Worm (Caenorhabditis elegans) whole organism, L1 larva: ENCODE data around the gene spe-19.

Experiments used
- C34B4.2 ChIP-seq: sonication (generic microtip); optimal IDR thresholded peaks from 2 replicates; lab custom pipeline; 2017; ENCODE audit warnings: mild to moderate bottlenecking, missing genetic modification characterization, missing compliant biosample characterization
- F16B12.6 ChIP-seq: fragments of 150-350 bp; optimal IDR thresholded peaks from 2 replicates; lab custom pipeline; 2014; ENCODE audit warnings: missing biosample characterization, missing genetic modification characterization
- Y116A8C.19 ChIP-seq: sonication (generic microtip); optimal IDR thresholded peaks from 2 replicates; lab custom pipeline; 2016; ENCODE audit warnings: missing compliant biosample characterization, missing genetic modification characterization, borderline replicate concordance
- aha-1 ChIP-seq: fragments of 150-350 bp; optimal IDR thresholded peaks from 2 replicates; lab custom pipeline; 2014; ENCODE audit warnings: missing biosample characterization, missing genetic modification characterization
- alr-1 ChIP-seq: fragments of 200-800 bp; sonication (Bioruptor generic); optimal IDR thresholded peaks from 2 replicates; lab custom pipeline; 2018; ENCODE audit warnings: borderline replicate concordance, mild to moderate bottlenecking, missing genetic modification characterization, missing compliant biosample characterization
- ama-1 ChIP-seq: fragments of 150-350 bp; optimal IDR thresholded peaks from 2 replicates; lab custom pipeline; 2014
- blmp-1 ChIP-seq: fragments of 150-350 bp; optimal IDR thresholded peaks from 2 replicates; lab custom pipeline; 2014; ENCODE audit warnings: missing biosample characterization, missing genetic modification characterization
- ceh-8 ChIP-seq: fragments of 200-800 bp; sonication (Bioruptor generic); optimal IDR thresholded peaks from 2 replicates; lab custom pipeline; 2018; ENCODE audit warnings: mild to moderate bottlenecking, missing genetic modification characterization, moderate library complexity, missing compliant biosample characterization
- ceh-88 ChIP-seq: fragments of 200-800 bp; sonication (Bioruptor generic); IDR thresholded peaks from 2 replicates; pipeline ENCODE4 v1.3.6; 2022; ENCODE audit warnings: missing genetic modification characterization, missing compliant biosample characterization
- dpl-1 ChIP-seq, 3 experiments: fragments of 150-350 bp in 2 of 3; sonication (generic microtip) in 1 of 3; optimal IDR thresholded peaks; 2 replicates each; lab custom pipeline; 2014 to 2017; ENCODE audit warnings: missing biosample characterization in 3 of 3, missing genetic modification characterization in 3 of 3, missing genetic modification reagents in 3 of 3
- dsc-1 ChIP-seq: sonication (generic microtip); optimal IDR thresholded peaks from 2 replicates; lab custom pipeline; 2016; ENCODE audit warnings: mild to moderate bottlenecking, missing genetic modification characterization, missing compliant biosample characterization
- efl-1 ChIP-seq, 4 experiments: fragments of 150-350 bp; optimal IDR thresholded peaks in 3 of 4; peaks in 1 of 4; 1 replicate in 1 of 4; 2 replicates in 3 of 4; lab custom pipeline; 2014; ENCODE audit warnings: missing biosample characterization in 2 of 4, missing genetic modification characterization in 2 of 4, missing genetic modification reagents in 2 of 4
- egl-13 ChIP-seq: sonication (generic microtip); optimal IDR thresholded peaks from 2 replicates; lab custom pipeline; 2016; ENCODE audit warnings: missing genotype, missing genetic modification reagents, missing genetic modification characterization, missing compliant biosample characterization
- egl-27 ChIP-seq, 2 experiments: fragments of 150-350 bp in 1 of 2; sonication (generic microtip); optimal IDR thresholded peaks; 3 replicates each; lab custom pipeline; 2017 to 2018; ENCODE audit warnings: missing biosample characterization in 2 of 2, missing genetic modification characterization in 2 of 2, missing genetic modification reagents in 2 of 2
- elt-2 ChIP-seq: sonication (generic microtip); optimal IDR thresholded peaks from 2 replicates; lab custom pipeline; 2016; ENCODE audit warnings: missing genetic modification characterization, mild to moderate bottlenecking, inconsistent platforms, missing compliant biosample characterization, missing genetic modification reagents
- fkh-10 ChIP-seq: sonication (generic microtip); optimal IDR thresholded peaks from 2 replicates; lab custom pipeline; 2017; ENCODE audit warnings: missing biosample characterization, missing genetic modification reagents, missing genetic modification characterization
- grh-1 ChIP-seq: fragments of 200-800 bp; sonication (Bioruptor generic); IDR thresholded peaks from 2 replicates; pipeline ENCODE4 v1.3.6; 2022; ENCODE audit warnings: missing genetic modification reagents, missing genetic modification characterization, missing compliant biosample characterization
- hlh-17 ChIP-seq: fragments of 200-800 bp; sonication (Bioruptor generic); optimal IDR thresholded peaks from 2 replicates; lab custom pipeline; 2018; ENCODE audit warnings: missing genetic modification characterization, mild to moderate bottlenecking, missing compliant biosample characterization, moderate library complexity, borderline replicate concordance
- lin-14 ChIP-seq: fragments of 200-800 bp; sonication (Bioruptor generic); optimal IDR thresholded peaks from 2 replicates; lab custom pipeline; 2018; ENCODE audit warnings: mild to moderate bottlenecking, missing genetic modification characterization, moderate library complexity, missing compliant biosample characterization
- lin-35 ChIP-seq, 2 experiments: fragments of 150-350 bp; optimal IDR thresholded peaks; 2 replicates each; lab custom pipeline; 2014; ENCODE audit warnings: missing biosample characterization in 2 of 2, missing genetic modification characterization in 2 of 2, missing genetic modification reagents in 2 of 2
- lsy-2 ChIP-seq, 2 experiments: fragments of 150-350 bp; optimal IDR thresholded peaks; 2 replicates each; lab custom pipeline; 2014; ENCODE audit warnings: missing biosample characterization in 2 of 2, missing genetic modification characterization in 2 of 2
- mab-9 ChIP-seq: fragments of 200-800 bp; sonication (Bioruptor generic); IDR thresholded peaks from 2 replicates; pipeline ENCODE4 v1.3.6; 2022; ENCODE audit warnings: missing genetic modification reagents, missing genetic modification characterization, missing compliant biosample characterization
- mdl-1 ChIP-seq, 2 experiments: fragments of 150-350 bp; optimal IDR thresholded peaks; 2 replicates each; lab custom pipeline; 2014 to 2017; ENCODE audit warnings: missing biosample characterization in 2 of 2, missing genetic modification characterization in 2 of 2, inconsistent platforms in 1 of 2
- nhr-11 ChIP-seq: fragments of 150-350 bp; optimal IDR thresholded peaks from 2 replicates; lab custom pipeline; 2014; ENCODE audit warnings: missing biosample characterization, missing genetic modification characterization
- nhr-19 ChIP-seq: fragments of 200-800 bp; sonication (Bioruptor generic); conservative IDR thresholded peaks from 2 replicates; pipeline ENCODE4 v1.3.6; 2022; ENCODE audit warnings: missing genetic modification characterization, missing compliant biosample characterization
- nhr-71 ChIP-seq: sonication (generic microtip); optimal IDR thresholded peaks from 2 replicates; lab custom pipeline; 2016; ENCODE audit warnings: mild to moderate bottlenecking, missing genetic modification characterization, moderate library complexity, missing compliant biosample characterization
- nhr-76 ChIP-seq: sonication (generic microtip); optimal IDR thresholded peaks from 2 replicates; lab custom pipeline; 2017; ENCODE audit warnings: missing biosample characterization, missing genetic modification characterization
- nhr-77 ChIP-seq: fragments of 150-350 bp; optimal IDR thresholded peaks from 2 replicates; lab custom pipeline; 2014; ENCODE audit warnings: missing biosample characterization, missing genetic modification characterization
- nhr-85 ChIP-seq: sonication (generic microtip); peaks from one replicate; lab custom pipeline; 2016; ENCODE audit warnings: missing genetic modification characterization, inconsistent platforms, missing compliant biosample characterization
- nhr-90 ChIP-seq: sonication (generic microtip); optimal IDR thresholded peaks from 2 replicates; lab custom pipeline; 2016; ENCODE audit warnings: mild to moderate bottlenecking, missing genetic modification characterization, missing compliant biosample characterization; ENCODE audit not compliant: poor library complexity
- pag-3 ChIP-seq: sonication (generic microtip); optimal IDR thresholded peaks from 2 replicates; lab custom pipeline; 2017; ENCODE audit warnings: missing genetic modification characterization, mild to moderate bottlenecking, missing compliant biosample characterization, antibody characterized with exemption, borderline replicate concordance; ENCODE audit not compliant: insufficient read depth
- pax-3 ChIP-seq: fragments of 200-800 bp; sonication (Bioruptor generic); optimal IDR thresholded peaks from 2 replicates; lab custom pipeline; 2018; ENCODE audit warnings: mild to moderate bottlenecking, missing genetic modification characterization, moderate library complexity, missing compliant biosample characterization
- pqm-1 ChIP-seq: sonication (generic microtip); optimal IDR thresholded peaks from 3 replicates; lab custom pipeline; 2017; ENCODE audit warnings: missing biosample characterization, missing genetic modification characterization
- rnt-1 ChIP-seq: sonication (generic microtip); optimal IDR thresholded peaks from 2 replicates; lab custom pipeline; 2016; ENCODE audit warnings: mild to moderate bottlenecking, missing genetic modification characterization, moderate library complexity, missing compliant biosample characterization
- skn-1 ChIP-seq: fragments of 150-350 bp; optimal IDR thresholded peaks from 2 replicates; lab custom pipeline; 2014; ENCODE audit warnings: missing biosample characterization, missing genetic modification characterization
- snpc-4 ChIP-seq: fragments of 150-350 bp; optimal IDR thresholded peaks from 2 replicates; lab custom pipeline; 2014; ENCODE audit warnings: missing biosample characterization, missing genetic modification characterization
- snu-23 ChIP-seq: sonication (generic microtip); optimal IDR thresholded peaks from 2 replicates; lab custom pipeline; 2016; ENCODE audit warnings: missing genetic modification characterization, missing compliant biosample characterization
- swsn-7 ChIP-seq: sonication (generic microtip); optimal IDR thresholded peaks from 2 replicates; lab custom pipeline; 2016; ENCODE audit warnings: missing genetic modification characterization, missing compliant biosample characterization
- tbx-2 ChIP-seq: sonication (generic microtip); optimal IDR thresholded peaks from 2 replicates; lab custom pipeline; 2016; ENCODE audit warnings: missing genetic modification characterization, missing compliant biosample characterization
- unc-130 ChIP-seq: fragments of 150-350 bp; optimal IDR thresholded peaks from 2 replicates; lab custom pipeline; 2017; ENCODE audit warnings: missing biosample characterization, missing genetic modification characterization, inconsistent platforms
- ztf-4 ChIP-seq: fragments of 150-350 bp; optimal IDR thresholded peaks from 2 replicates; lab custom pipeline; 2014; ENCODE audit warnings: missing biosample characterization, missing genetic modification characterization

The spe-19 gene

DNA sequence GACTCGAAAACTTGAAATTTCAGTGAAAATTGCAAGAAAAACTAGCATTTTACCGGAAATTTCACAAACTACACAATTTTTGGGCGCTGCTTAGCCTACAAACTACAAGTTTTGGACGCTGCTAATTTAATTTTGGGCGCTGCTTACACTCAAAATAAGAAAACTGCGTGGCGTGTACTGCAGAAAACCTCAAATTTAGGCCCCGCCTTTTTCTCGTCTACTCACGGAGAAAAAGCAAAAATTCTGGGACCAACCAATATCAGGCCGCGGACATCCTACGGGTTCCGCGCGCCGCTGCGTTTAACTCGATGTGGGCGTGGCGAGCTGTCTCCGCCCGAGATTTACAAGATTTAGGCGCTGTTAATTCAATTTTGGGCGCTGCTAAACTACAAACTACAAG lies 41.1 kb upstream of the spe-19 start:
- TF ChIP-seq rnt-1 (tag; lab: Kevin White, UChicago), result peak; percentile 35

DNA sequence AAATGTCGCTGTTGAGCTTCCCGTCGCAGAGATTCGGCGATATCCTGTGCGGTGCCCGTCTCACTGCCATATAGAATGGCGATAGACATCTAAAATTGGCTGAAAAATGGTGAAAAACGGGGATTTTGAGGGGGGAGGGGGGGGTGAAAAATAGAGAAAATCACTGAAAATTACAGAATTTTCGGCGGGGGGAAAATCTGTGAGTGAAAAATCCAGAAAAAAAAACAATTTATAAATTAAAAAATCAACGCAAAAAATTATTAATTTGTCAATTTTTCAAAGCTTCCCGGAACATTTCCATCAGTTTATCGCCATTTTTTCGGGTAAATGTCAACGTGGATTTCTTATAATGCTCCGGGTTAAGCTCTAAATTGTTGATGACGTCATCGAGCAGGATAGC lies 40.4 kb upstream of the spe-19 start, which contains the start of gene fre-1:
Gene fre-1 (minus strand): TSS at position 101 of the 400 bp plus-strand sequence.
- TF ChIP-seq dsc-1 (tag; lab: Kevin White, UChicago) (no peak), pax-3 (no peak), dpl-1 (GFP tag; optimal IDR thresholded peaks at IDR 0.05; lab: Kevin White, UChicago) (no peak), egl-13 (no peak), pqm-1 (tag; lab: Kevin White, UChicago) (no peak), snpc-4 (tag; lab: Kevin White, UChicago) (no peak), lsy-2 (tag; optimal IDR thresholded peaks at IDR 0.05; lab: Kevin White, UChicago) (no peak), fkh-10 (GFP tag; lab: Kevin White, UChicago) (no peak), snu-23 (GFP tag; lab: Kevin White, UChicago) (no peak), nhr-11 (tag; lab: Kevin White, UChicago) (no peak), mab-9 (GFP tag; lab: Robert Waterston, UW) (no peak), nhr-77 (tag; lab: Kevin White, UChicago) (no peak), lin-14 (no peak), elt-2 (no peak), ceh-8 (GFP tag; lab: Kevin White, UChicago) (no peak)

DNA sequence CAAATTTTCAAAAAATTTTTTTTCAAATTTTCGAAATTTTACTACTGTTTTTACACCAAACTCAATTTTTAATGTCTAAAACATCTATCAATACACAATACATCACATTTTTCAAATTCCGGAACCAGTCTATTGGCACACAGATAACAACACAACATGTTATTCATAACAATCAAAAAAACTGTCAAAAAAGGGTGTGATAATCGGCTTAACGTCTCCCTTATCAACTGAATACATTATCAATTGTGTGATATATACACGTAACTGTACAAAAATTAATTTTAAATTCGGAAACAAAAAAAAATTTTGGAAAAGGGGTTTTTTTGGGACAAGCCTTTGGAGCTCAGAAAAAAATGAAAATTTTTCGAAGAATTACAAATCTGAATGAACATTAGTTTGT lies 27.1 kb upstream of the spe-19 start:
- TF ChIP-seq tbx-2 (tag; lab: Kevin White, UChicago) (no peak), elt-2 (peak; percentile 53), nhr-76 (no peak), lin-35 (GFP tag; optimal IDR thresholded peaks at IDR 0.05; lab: Kevin White, UChicago) (peak in 1 of 2 experiments; percentile 13)

DNA sequence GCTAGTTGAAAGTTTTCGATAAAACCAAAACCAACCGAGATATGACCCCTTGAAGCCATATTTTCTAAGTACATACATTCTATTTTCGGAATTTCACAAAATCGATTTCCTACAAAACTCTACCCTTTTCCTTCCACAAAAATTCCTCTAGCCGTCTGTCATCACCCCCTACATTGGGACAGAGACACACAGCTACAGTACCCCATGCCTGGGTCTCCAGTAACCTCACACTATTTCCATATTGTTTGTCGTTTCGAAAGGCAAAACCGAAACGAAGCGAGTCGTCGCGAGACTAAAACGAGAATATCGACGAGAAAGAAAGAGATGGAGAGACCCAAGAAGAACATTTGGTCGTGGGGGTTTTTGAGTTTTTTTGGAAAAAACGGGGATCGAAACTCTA lies 21.2 kb upstream of the spe-19 start:
- TF ChIP-seq skn-1 (tag; lab: Kevin White, UChicago) (peak; percentile 15), pax-3 (no peak), egl-13 (no peak), ztf-4 (tag; lab: Kevin White, UChicago) (no peak), ceh-88 (GFP tag; lab: Robert Waterston, UW) (no peak), aha-1 (tag; lab: Kevin White, UChicago) (no peak), hlh-17 (GFP tag; lab: Kevin White, UChicago) (no peak), snu-23 (GFP tag; lab: Kevin White, UChicago) (peak; percentile 51), pag-3 (no peak), lsy-2 (tag; optimal IDR thresholded peaks at IDR 0.05; lab: Kevin White, UChicago) (peak; percentile 63 to 91), nhr-90 (tag; lab: Kevin White, UChicago) (peak; percentile 1), blmp-1 (tag; lab: Kevin White, UChicago) (peak; percentile 6), Y116A8C.19 (tag; lab: Kevin White, UChicago) (no peak), nhr-77 (tag; lab: Kevin White, UChicago) (no peak), swsn-7 (peak; percentile 4), lin-35 (GFP tag; optimal IDR thresholded peaks at IDR 0.05; lab: Kevin White, UChicago) (peak in 1 of 2 experiments; percentile 53), egl-27 (tag; optimal IDR thresholded peaks at IDR 0.05; lab: Kevin White, UChicago) (no peak), F16B12.6 (tag; lab: Kevin White, UChicago) (no peak), ama-1 (lab: Kevin White, UChicago) (no peak), ceh-8 (GFP tag; lab: Kevin White, UChicago) (no peak), mdl-1 (tag; optimal IDR thresholded peaks at IDR 0.05; lab: Kevin White, UChicago) (peak in 1 of 2 experiments; percentile 10), grh-1 (GFP tag; lab: Robert Waterston, UW) (no peak), alr-1 (tag; lab: Kevin White, UChicago) (no peak), efl-1 (optimal IDR thresholded peaks at IDR 0.05; lab: Kevin White, UChicago) (no peak), efl-1 (GFP tag; optimal IDR thresholded peaks at IDR 0.05 in 1 of 2; lab: Kevin White, UChicago) (no peak), C34B4.2 (tag; lab: Kevin White, UChicago) (no peak), nhr-71 (tag; lab: Kevin White, UChicago) (no peak), nhr-19 (GFP tag; lab: Robert Waterston, UW) (no peak), unc-130 (no peak), nhr-85 (tag; lab: Kevin White, UChicago) (no peak), rnt-1 (tag; lab: Kevin White, UChicago) (no peak)
